Worm (Caenorhabditis elegans): ENCODE results near the gene F17C8.7.
"Not testable (repeated sequence)": the region's sequence is repeated elsewhere in the genome, so short reads cannot be mapped to it uniquely, and the experiment has no call there.

DNA sequence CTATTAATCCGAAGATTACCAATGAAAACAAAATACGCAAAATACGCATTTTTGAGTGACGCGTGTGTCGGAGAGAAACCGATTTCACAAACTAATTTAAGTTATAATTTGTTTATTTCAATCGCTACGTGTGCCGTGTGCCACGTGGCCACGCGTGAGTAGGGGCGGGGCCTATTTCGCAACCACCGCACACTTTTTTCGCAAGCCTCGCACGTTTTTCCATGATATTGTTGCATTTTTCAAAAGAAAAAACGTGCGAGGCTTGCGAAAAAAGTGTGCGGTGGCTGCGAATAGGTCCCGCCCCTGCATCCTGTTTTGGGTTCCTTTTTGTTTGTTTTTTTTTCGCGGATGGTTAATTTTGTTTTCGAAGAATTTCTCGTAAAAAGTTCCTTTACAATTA lies 49.6 kb downstream of the F17C8.7 start, which contains the start of gene enu-3.2:
- TF ChIP-seq ztf-29 (GFP tag; IDR thresholded peaks at IDR 0.05); med-1 (GFP tag; optimal IDR thresholded peaks at IDR 0.05; ENCODE audit: insufficient read depth); flt-1 (GFP tag; IDR thresholded peaks at IDR 0.05); klf-2 (GFP tag; conservative IDR thresholded peaks at IDR 0.05); T22C8.4 (GFP tag; IDR thresholded peaks at IDR 0.05); cog-1 (tag; optimal IDR thresholded peaks at IDR 0.05); tab-1 (GFP tag; IDR thresholded peaks at IDR 0.05); ref-1 (GFP tag; conservative IDR thresholded peaks at IDR 0.05); ztf-23 (GFP tag; IDR thresholded peaks at IDR 0.05): not testable (repeated sequence)

Data from whole organism, midembryonic.